Fruit fly (Drosophila melanogaster) Kc167 (cell line): ENCODE results near the gene tipE.

Experiments
- Sin3A ChIP-seq: fragments of >200 bp; optimal IDR thresholded peaks from 2 replicates; lab custom pipeline; 2018; ENCODE audit warnings: missing external identifiers
- h ChIP-seq: fragments of >200 bp; optimal IDR thresholded peaks from 3 replicates; lab custom pipeline; 2018; ENCODE audit warnings: missing external identifiers
- psq ChIP-seq: fragments of >200 bp; optimal IDR thresholded peaks from 2 replicates; lab custom pipeline; 2017; ENCODE audit warnings: missing external identifiers
- ttk ChIP-seq: sonication (Bioruptor generic); optimal IDR thresholded peaks from 2 replicates; lab custom pipeline; 2017; ENCODE audit warnings: missing external identifiers

- no peak for TF ChIP-seq psq
- no peak for TF ChIP-seq Sin3A (lab: Kevin White, UChicago)
- TF ChIP-seq h (lab: Kevin White, UChicago), result no peak
- TF ChIP-seq ttk (lab: Kevin White, UChicago), result no peak
These were observed 23.1 kb downstream of the tipE start, which contains the start of gene Cpr64Ab for dm6 chr3L:4211440-4211839.
